Fruit fly (Drosophila melanogaster) whole organism, embryonic: Measurements from ENCODE around the gene SerRS-m.
A peak's percentile ranks its signal among the peaks of the same experiment; 100 is the strongest.

ENCODE experiments used
- Adf1 ChIP-seq: fragments of 200-800 bp; sonication (Bioruptor generic); IDR thresholded peaks from 2 replicates; pipeline ENCODE4 v1.3.6; 2022; ENCODE audit warnings: missing biosample characterization, missing genetic modification characterization
- Asciz ChIP-seq: fragments of 200-800 bp; sonication (Bioruptor generic); optimal IDR thresholded peaks from 2 replicates; lab custom pipeline; 2017; ENCODE audit warnings: missing biosample characterization, mild to moderate bottlenecking, missing genetic modification characterization, missing genetic modification reagents
- B-H2 ChIP-seq: fragments of 200-800 bp; sonication (Bioruptor generic); optimal IDR thresholded peaks from 2 replicates; lab custom pipeline; 2018; ENCODE audit warnings: missing biosample characterization, mild to moderate bottlenecking, missing genetic modification characterization
- BEAF-32 ChIP-seq: fragments of 200-800 bp; sonication (Bioruptor generic); optimal IDR thresholded peaks from 3 replicates; lab custom pipeline; 2017; ENCODE audit warnings: missing biosample characterization, missing genetic modification characterization, mild to moderate bottlenecking, moderate library complexity, missing genetic modification reagents
- C15 ChIP-seq: fragments of 200-800 bp; sonication (Bioruptor generic); IDR thresholded peaks from 3 replicates; pipeline ENCODE4 v1.3.6; 2022; ENCODE audit warnings: missing biosample characterization, missing genetic modification characterization
- CG13624 ChIP-seq: fragments of 200-800 bp; sonication (Bioruptor generic); optimal IDR thresholded peaks from 2 replicates; lab custom pipeline; 2016; ENCODE audit warnings: missing biosample characterization, missing genetic modification characterization
- CG14014 ChIP-seq: fragments of 200-800 bp; sonication (Bioruptor generic); IDR thresholded peaks from 2 replicates; pipeline ENCODE4 v1.3.6; 2022; ENCODE audit warnings: missing biosample characterization, missing genetic modification characterization
- CG14667 ChIP-seq: fragments of 200-800 bp; sonication (Bioruptor generic); IDR thresholded peaks from 2 replicates; pipeline ENCODE4 v1.3.6; 2022; ENCODE audit warnings: missing biosample characterization, missing genetic modification characterization
- CG15269 ChIP-seq: fragments of 200-800 bp; sonication (Bioruptor generic); optimal IDR thresholded peaks from 2 replicates; lab custom pipeline; 2018; ENCODE audit warnings: missing biosample characterization, mild to moderate bottlenecking, missing genetic modification characterization, moderate library complexity
- CG15696 ChIP-seq: fragments of 200-800 bp; sonication (Bioruptor generic); optimal IDR thresholded peaks from 2 replicates; lab custom pipeline; 2019; ENCODE audit warnings: missing biosample characterization, mild to moderate bottlenecking, missing genetic modification characterization, moderate library complexity
- CG31388 ChIP-seq: fragments of 200-800 bp; sonication (Bioruptor generic); optimal IDR thresholded peaks from 2 replicates; lab custom pipeline; 2016; ENCODE audit warnings: missing biosample characterization, missing genetic modification characterization
- CG32772 ChIP-seq: fragments of 200-800 bp; sonication (Bioruptor generic); IDR thresholded peaks from 2 replicates; pipeline ENCODE4 v1.3.6; 2022; ENCODE audit warnings: missing biosample characterization, missing genetic modification characterization
- CG34422 ChIP-seq: fragments of 200-800 bp; sonication (Bioruptor generic); IDR thresholded peaks from 3 replicates; pipeline ENCODE4 v1.3.6; 2022; ENCODE audit warnings: missing biosample characterization, missing genetic modification characterization
- CG43689 ChIP-seq: fragments of 200-800 bp; sonication (Bioruptor generic); IDR thresholded peaks from 2 replicates; pipeline ENCODE4 v1.3.6; 2022; ENCODE audit warnings: missing biosample characterization, missing genetic modification characterization
- CG4730 ChIP-seq: fragments of 200-800 bp; sonication (Bioruptor generic); IDR thresholded peaks from 2 replicates; pipeline ENCODE4 v1.3.6; 2022; ENCODE audit warnings: missing biosample characterization, missing genetic modification characterization
- CG7786 ChIP-seq: fragments of 200-800 bp; sonication (Bioruptor generic); optimal IDR thresholded peaks from 2 replicates; lab custom pipeline; 2016; ENCODE audit warnings: missing biosample characterization, missing genetic modification characterization
- CG9817 ChIP-seq: fragments of 200-800 bp; sonication (Bioruptor generic); optimal IDR thresholded peaks from 2 replicates; lab custom pipeline; 2018; ENCODE audit warnings: missing biosample characterization, mild to moderate bottlenecking, missing genetic modification characterization, moderate library complexity
- CHES-1-like ChIP-seq: fragments of 200-800 bp; sonication (Bioruptor generic); optimal IDR thresholded peaks from 2 replicates; lab custom pipeline; 2016; ENCODE audit warnings: missing biosample characterization, missing genetic modification characterization
- D ChIP-seq, 2 experiments: fragments of 200-800 bp in 1 of 2; fragments of >200 bp in 1 of 2; sonication (Bioruptor generic) in 1 of 2; optimal IDR thresholded peaks; 2 replicates in 1 of 2; 3 replicates in 1 of 2; lab custom pipeline; 2017; ENCODE audit warnings: mild to moderate bottlenecking in 1 of 2, missing biosample characterization in 1 of 2, missing genetic modification characterization in 1 of 2, missing genetic modification reagents in 1 of 2
- Dek ChIP-seq: fragments of 200-800 bp; sonication (Bioruptor generic); optimal IDR thresholded peaks from 3 replicates; lab custom pipeline; 2019; ENCODE audit warnings: missing biosample characterization, mild to moderate bottlenecking, missing genetic modification characterization, moderate library complexity
- Elba2 ChIP-seq: fragments of 200-800 bp; sonication (Bioruptor generic); optimal IDR thresholded peaks from 3 replicates; lab custom pipeline; 2016; ENCODE audit warnings: missing biosample characterization, missing genetic modification characterization
- Gsc ChIP-seq: fragments of 200-800 bp; sonication (Bioruptor generic); IDR thresholded peaks from 2 replicates; pipeline ENCODE4 v1.3.6; 2022; ENCODE audit warnings: missing biosample characterization, missing genetic modification characterization
- HLH4C ChIP-seq: fragments of 200-800 bp; sonication (Bioruptor generic); IDR thresholded peaks from 3 replicates; pipeline ENCODE4 v1.3.6; 2022; ENCODE audit warnings: missing biosample characterization, missing genetic modification characterization; ENCODE audit not compliant: partially characterized antibody
- Hmr ChIP-seq: fragments of 200-800 bp; sonication (Bioruptor generic); optimal IDR thresholded peaks from 3 replicates; lab custom pipeline; 2017; ENCODE audit warnings: mild to moderate bottlenecking, missing biosample characterization, missing genetic modification reagents, missing genetic modification characterization
- MBD-R2 ChIP-seq: fragments of 200-800 bp; sonication (Bioruptor generic); IDR thresholded peaks from 2 replicates; pipeline ENCODE4 v1.3.6; 2022; ENCODE audit warnings: missing biosample characterization, missing genetic modification characterization
- Oaz ChIP-seq: fragments of 200-800 bp; sonication (Bioruptor generic); IDR thresholded peaks from 2 replicates; pipeline ENCODE4 v1.3.6; 2022; ENCODE audit warnings: missing biosample characterization, missing genetic modification characterization
- Ptx1 ChIP-seq: fragments of 200-800 bp; sonication (Bioruptor generic); IDR thresholded peaks from 2 replicates; pipeline ENCODE4 v1.3.6; 2022; ENCODE audit warnings: missing biosample characterization, missing genetic modification characterization
- Trl ChIP-seq, 3 experiments: fragments of >200 bp in 2 of 3; fragments of 200-800 bp in 1 of 3; sonication (Bioruptor generic) in 1 of 3; optimal IDR thresholded peaks; 2 replicates in 1 of 3; 3 replicates in 2 of 3; lab custom pipeline; 2016 to 2017; ENCODE audit warnings: missing biosample characterization in 1 of 3, missing genetic modification characterization in 1 of 3
- Xrp1 ChIP-seq: fragments of 200-800 bp; sonication (Bioruptor generic); IDR thresholded peaks from 2 replicates; pipeline ENCODE4 v1.3.6; 2022; ENCODE audit warnings: missing biosample characterization, missing genetic modification characterization
- YL-1 ChIP-seq: fragments of 200-800 bp; sonication (Bioruptor generic); optimal IDR thresholded peaks from 3 replicates; lab custom pipeline; 2017; ENCODE audit warnings: missing biosample characterization, mild to moderate bottlenecking, missing genetic modification characterization
- ase ChIP-seq: fragments of 200-800 bp; sonication (Bioruptor generic); IDR thresholded peaks from 3 replicates; pipeline ENCODE4 v1.3.6; 2022; ENCODE audit warnings: missing biosample characterization, missing genetic modification characterization
- emc ChIP-seq: fragments of 200-800 bp; sonication (Bioruptor generic); optimal IDR thresholded peaks from 2 replicates; lab custom pipeline; 2016; ENCODE audit warnings: missing biosample characterization, missing genetic modification characterization
- ewg ChIP-seq: fragments of 200-800 bp; sonication (Bioruptor generic); optimal IDR thresholded peaks from 3 replicates; lab custom pipeline; 2017; ENCODE audit warnings: mild to moderate bottlenecking, missing biosample characterization, missing genetic modification reagents, missing genetic modification characterization
- fd102C ChIP-seq: fragments of 200-800 bp; sonication (Bioruptor generic); optimal IDR thresholded peaks from 2 replicates; lab custom pipeline; 2018; ENCODE audit warnings: missing biosample characterization, mild to moderate bottlenecking, missing genetic modification characterization, moderate library complexity
- gce ChIP-seq: fragments of 200-800 bp; sonication (Bioruptor generic); IDR thresholded peaks from 3 replicates; pipeline ENCODE4 v1.3.6; 2022; ENCODE audit warnings: missing biosample characterization, missing genetic modification characterization
- hkb ChIP-seq, 2 experiments: fragments of 200-800 bp in 1 of 2; fragments of >200 bp in 1 of 2; sonication (Bioruptor generic) in 1 of 2; IDR thresholded peaks in 1 of 2; optimal IDR thresholded peaks in 1 of 2; 2 replicates each; pipeline versions ENCODE4 v1.3.6 to Lab custom; 2017 to 2022; ENCODE audit warnings: missing biosample characterization in 1 of 2, missing genetic modification characterization in 1 of 2
- insv ChIP-seq, 2 experiments: fragments of 200-800 bp; sonication (Bioruptor generic); optimal IDR thresholded peaks; 3 replicates each; lab custom pipeline; 2016 to 2018; ENCODE audit warnings: missing biosample characterization in 2 of 2, missing genetic modification characterization in 2 of 2
- kay ChIP-seq: fragments of 200-800 bp; sonication (Bioruptor generic); optimal IDR thresholded peaks from 2 replicates; lab custom pipeline; 2016; ENCODE audit warnings: missing biosample characterization, missing genetic modification characterization
- klu ChIP-seq: fragments of 200-800 bp; sonication (Bioruptor generic); IDR thresholded peaks from 2 replicates; pipeline ENCODE4 v1.3.6; 2022; ENCODE audit warnings: missing biosample characterization, missing genetic modification characterization
- lbe ChIP-seq: fragments of 200-800 bp; sonication (Bioruptor generic); optimal IDR thresholded peaks from 2 replicates; lab custom pipeline; 2016; ENCODE audit warnings: missing biosample characterization, mild to moderate bottlenecking, missing genetic modification characterization
- luna ChIP-seq: fragments of 200-800 bp; sonication (Bioruptor generic); optimal IDR thresholded peaks from 2 replicates; lab custom pipeline; 2016; ENCODE audit warnings: missing biosample characterization, missing genetic modification characterization
- mam ChIP-seq: fragments of 200-800 bp; sonication (Bioruptor generic); optimal IDR thresholded peaks from 3 replicates; lab custom pipeline; 2016; ENCODE audit warnings: missing biosample characterization, missing genetic modification characterization
- nau ChIP-seq: fragments of 200-800 bp; sonication (Bioruptor generic); optimal IDR thresholded peaks from 3 replicates; lab custom pipeline; 2017; ENCODE audit warnings: missing biosample characterization, mild to moderate bottlenecking, missing genetic modification characterization, missing genetic modification reagents
- oc ChIP-seq: fragments of 200-800 bp; sonication (Bioruptor generic); optimal IDR thresholded peaks from 2 replicates; lab custom pipeline; 2018; ENCODE audit warnings: missing biosample characterization, mild to moderate bottlenecking, missing genetic modification characterization, moderate library complexity
- odd ChIP-seq: fragments of 200-800 bp; sonication (Bioruptor generic); optimal IDR thresholded peaks from 2 replicates; lab custom pipeline; 2017; ENCODE audit warnings: missing biosample characterization, mild to moderate bottlenecking, missing genetic modification characterization
- pros ChIP-seq: fragments of 200-800 bp; sonication (Bioruptor generic); optimal IDR thresholded peaks from 3 replicates; lab custom pipeline; 2019; ENCODE audit warnings: missing biosample characterization, mild to moderate bottlenecking, missing genetic modification characterization, moderate library complexity
- sima ChIP-seq: fragments of 200-800 bp; sonication (Bioruptor generic); optimal IDR thresholded peaks from 2 replicates; lab custom pipeline; 2016; ENCODE audit warnings: missing biosample characterization, missing genetic modification characterization
- slp2 ChIP-seq: fragments of 200-800 bp; sonication (Bioruptor generic); optimal IDR thresholded peaks from 2 replicates; lab custom pipeline; 2016; ENCODE audit warnings: missing biosample characterization, missing genetic modification characterization
- sr ChIP-seq: fragments of 200-800 bp; sonication (Bioruptor generic); IDR thresholded peaks from 3 replicates; pipeline ENCODE4 v1.3.6; 2022; ENCODE audit warnings: missing biosample characterization, missing genetic modification characterization
- tup ChIP-seq: fragments of 200-800 bp; sonication (Bioruptor generic); optimal IDR thresholded peaks from 2 replicates; lab custom pipeline; 2016; ENCODE audit warnings: missing biosample characterization, mild to moderate bottlenecking, missing genetic modification characterization, moderate library complexity

SerRS-m gene

dm6 chr3R:15371833-15372232, 31.4 kb downstream of the SerRS-m start, which contains the start of the genes Ccm3 and CG6136 (continued):
- peak; percentile 64; the same call in 1 of the 3 replicates for TF ChIP-seq CG34422 (GFP tag; lab: Robert Waterston, UW)
- peak; percentile 68 for TF ChIP-seq B-H2 (GFP tag; lab: Kevin White, UChicago)
- no peak for TF ChIP-seq D (optimal IDR thresholded peaks at IDR 0.05; lab: Kevin White, UChicago)
- TF ChIP-seq D (GFP tag; optimal IDR thresholded peaks at IDR 0.05; lab: Kevin White, UChicago) = no peak
- TF ChIP-seq kay (GFP tag; lab: Kevin White, UChicago) = no peak
- TF ChIP-seq sr (GFP tag; lab: Robert Waterston, UW) = no peak
- TF ChIP-seq sima (GFP tag; lab: Kevin White, UChicago) = no peak
- no peak for TF ChIP-seq CG43689 (GFP tag; lab: Robert Waterston, UW)
- TF ChIP-seq emc (GFP tag; lab: Kevin White, UChicago) = no peak
- peak; percentile 65; the same call in 1 of the 2 replicates for TF ChIP-seq CG14014 (GFP tag; lab: Robert Waterston, UW)
- no peak for TF ChIP-seq slp2 (GFP tag; lab: Kevin White, UChicago)
- no peak for TF ChIP-seq hkb (optimal IDR thresholded peaks at IDR 0.05; lab: Kevin White, UChicago)
- TF ChIP-seq hkb (GFP tag; IDR thresholded peaks at IDR 0.05; lab: Robert Waterston, UW) = 0 out of 2 replicates have a peak, but pooled peaks have one; percentile 41
- TF ChIP-seq CG31388 (GFP tag; lab: Kevin White, UChicago) = no peak
- TF ChIP-seq MBD-R2 = peak; percentile 97
- peak; percentile 30 for TF ChIP-seq mam (GFP tag; lab: Kevin White, UChicago)
- TF ChIP-seq CG7786 = peak; percentile 62
- TF ChIP-seq CG15269 (tag; lab: Kevin White, UChicago) = no peak
- TF ChIP-seq Oaz = no peak
- peak; percentile 69 for TF ChIP-seq Hmr (GFP tag; lab: Kevin White, UChicago)
- peak; percentile 48 for TF ChIP-seq ewg
- TF ChIP-seq YL-1 (GFP tag; lab: Kevin White, UChicago) = peak; percentile 89
- TF ChIP-seq nau = no peak
- no peak for TF ChIP-seq CG9817
- TF ChIP-seq CG13624 (GFP tag; lab: Kevin White, UChicago) = peak; percentile 74
- no peak for TF ChIP-seq Trl (optimal IDR thresholded peaks at IDR 0.05; lab: Kevin White, UChicago)
- TF ChIP-seq Trl (GFP tag; optimal IDR thresholded peaks at IDR 0.05; lab: Kevin White, UChicago) = peak; percentile 63
- TF ChIP-seq Gsc (GFP tag; lab: Robert Waterston, UW) = no peak
- TF ChIP-seq CG15696 (tag; lab: Kevin White, UChicago) = no peak
- TF ChIP-seq tup = no peak
- TF ChIP-seq CG4730 (GFP tag; lab: Robert Waterston, UW) = no peak
- no peak for TF ChIP-seq gce (GFP tag; lab: Robert Waterston, UW)
- no peak for TF ChIP-seq fd102C (GFP tag; lab: Kevin White, UChicago)
- no peak for TF ChIP-seq Ptx1 (GFP tag; lab: Robert Waterston, UW)
- peak; percentile 22 for TF ChIP-seq luna (GFP tag; lab: Kevin White, UChicago)
- TF ChIP-seq insv (GFP tag; optimal IDR thresholded peaks at IDR 0.05; lab: Kevin White, UChicago) = peak in 1 of 2 experiments; percentile 75
- no peak for TF ChIP-seq oc (tag; lab: Kevin White, UChicago)
- peak; percentile 89 for TF ChIP-seq BEAF-32 (GFP tag; lab: Kevin White, UChicago)
- peak; percentile 35 for TF ChIP-seq Elba2
- no peak for TF ChIP-seq klu (GFP tag; lab: Robert Waterston, UW)
- no peak for TF ChIP-seq ase (GFP tag; lab: Robert Waterston, UW)
- TF ChIP-seq odd (GFP tag; lab: Kevin White, UChicago) = peak; percentile 13
- TF ChIP-seq CG14667 (GFP tag; lab: Robert Waterston, UW) = no peak
- peak; percentile 41; the same call in 1 of the 2 replicates for TF ChIP-seq Adf1 (GFP tag; lab: Robert Waterston, UW)
- peak; percentile 35; the same call in 1 of the 2 replicates for TF ChIP-seq Xrp1 (GFP tag; lab: Robert Waterston, UW)
- TF ChIP-seq lbe (GFP tag; lab: Kevin White, UChicago) = peak; percentile 59
- TF ChIP-seq CG32772 (GFP tag; lab: Robert Waterston, UW) = no peak
- TF ChIP-seq C15 = no peak
- TF ChIP-seq CHES-1-like (GFP tag; lab: Kevin White, UChicago) = peak; percentile 81
- no peak for TF ChIP-seq pros (GFP tag; lab: Kevin White, UChicago)
- peak; percentile 91 for TF ChIP-seq HLH4C (GFP tag; lab: Robert Waterston, UW)
- TF ChIP-seq Asciz (GFP tag; lab: Kevin White, UChicago) = no peak
- TF ChIP-seq Dek (tag; lab: Kevin White, UChicago) = no peak
